Fruit fly (Drosophila melanogaster) whole organism, embryonic: ENCODE measurements around the gene CG16753.

Experiments
- Ada2b ChIP-seq: fragments of 200-800 bp; sonication (Bioruptor generic); IDR thresholded peaks from 2 replicates; pipeline ENCODE4 v1.3.6; 2022; ENCODE audit warnings: missing biosample characterization, missing genetic modification characterization
- Asciz ChIP-seq: fragments of 200-800 bp; sonication (Bioruptor generic); optimal IDR thresholded peaks from 2 replicates; lab custom pipeline; 2017; ENCODE audit warnings: missing biosample characterization, mild to moderate bottlenecking, missing genetic modification characterization, missing genetic modification reagents
- CG10267 ChIP-seq: fragments of 200-800 bp; sonication (Bioruptor generic); optimal IDR thresholded peaks from 2 replicates; lab custom pipeline; 2018; ENCODE audit warnings: missing biosample characterization, mild to moderate bottlenecking, missing genetic modification characterization, moderate library complexity
- CG10366 ChIP-seq: fragments of 200-800 bp; sonication (Bioruptor generic); IDR thresholded peaks from 2 replicates; pipeline ENCODE4 v1.3.6; 2022; ENCODE audit warnings: missing biosample characterization, missing genetic modification characterization
- CG10979 ChIP-seq: fragments of 200-800 bp; sonication (Bioruptor generic); optimal IDR thresholded peaks from 2 replicates; lab custom pipeline; 2018; ENCODE audit warnings: missing biosample characterization, mild to moderate bottlenecking, missing genetic modification characterization, moderate library complexity
- CG11723 ChIP-seq: fragments of 200-800 bp; sonication (Bioruptor generic); optimal IDR thresholded peaks from 2 replicates; lab custom pipeline; 2017; ENCODE audit warnings: missing biosample characterization, mild to moderate bottlenecking, missing genetic modification characterization
- CG14014 ChIP-seq: fragments of 200-800 bp; sonication (Bioruptor generic); IDR thresholded peaks from 2 replicates; pipeline ENCODE4 v1.3.6; 2022; ENCODE audit warnings: missing biosample characterization, missing genetic modification characterization
- CG14710 ChIP-seq: fragments of 200-800 bp; sonication (Bioruptor generic); optimal IDR thresholded peaks from 3 replicates; lab custom pipeline; 2019; ENCODE audit warnings: missing biosample characterization, mild to moderate bottlenecking, missing genetic modification characterization, moderate library complexity
- CG16779 ChIP-seq: fragments of 200-800 bp; sonication (Bioruptor generic); IDR thresholded peaks from 2 replicates; pipeline ENCODE4 v1.3.6; 2022; ENCODE audit warnings: missing biosample characterization, missing genetic modification characterization
- CG2875 ChIP-seq: fragments of 200-800 bp; sonication (Bioruptor generic); optimal IDR thresholded peaks from 2 replicates; lab custom pipeline; 2017; ENCODE audit warnings: missing biosample characterization, mild to moderate bottlenecking, missing genetic modification characterization, missing genetic modification reagents
- CG32532 ChIP-seq: fragments of 200-800 bp; sonication (Bioruptor generic); IDR thresholded peaks from 2 replicates; pipeline ENCODE4 v1.3.6; 2022; ENCODE audit warnings: missing biosample characterization, missing genetic modification characterization
- CG3281 ChIP-seq: fragments of 200-800 bp; sonication (Bioruptor generic); optimal IDR thresholded peaks from 3 replicates; lab custom pipeline; 2017; ENCODE audit warnings: missing biosample characterization, mild to moderate bottlenecking, missing genetic modification characterization
- CG33213 ChIP-seq: fragments of 200-800 bp; sonication (Bioruptor generic); optimal IDR thresholded peaks from 3 replicates; lab custom pipeline; 2016; ENCODE audit warnings: missing biosample characterization, missing genetic modification characterization
- CG34224 ChIP-seq: fragments of 200-800 bp; sonication (Bioruptor generic); IDR thresholded peaks from 3 replicates; pipeline ENCODE4 v1.3.6; 2022; ENCODE audit warnings: missing biosample characterization, missing genetic modification characterization; ENCODE audit not compliant: partially characterized antibody
- CG4707 ChIP-seq: fragments of 200-800 bp; sonication (Bioruptor generic); optimal IDR thresholded peaks from 2 replicates; lab custom pipeline; 2018; ENCODE audit warnings: missing biosample characterization, mild to moderate bottlenecking, missing genetic modification characterization, moderate library complexity
- CG4820 ChIP-seq: fragments of 200-800 bp; sonication (Bioruptor generic); optimal IDR thresholded peaks from 3 replicates; lab custom pipeline; 2016; ENCODE audit warnings: missing biosample characterization, missing genetic modification characterization
- CG6175 ChIP-seq: fragments of 200-800 bp; sonication (Bioruptor generic); IDR thresholded peaks from 3 replicates; pipeline ENCODE4 v1.3.6; 2022; ENCODE audit warnings: missing biosample characterization, missing genetic modification characterization
- CG6689 ChIP-seq: fragments of 200-800 bp; sonication (Bioruptor generic); IDR thresholded peaks from 2 replicates; pipeline ENCODE4 v1.3.6; 2022; ENCODE audit warnings: missing biosample characterization, missing genetic modification characterization
- CG8924 ChIP-seq: fragments of 200-800 bp; optimal IDR thresholded peaks from 3 replicates; lab custom pipeline; 2019; ENCODE audit warnings: missing biosample characterization, mild to moderate bottlenecking, missing genetic modification characterization, moderate library complexity
- CG9876 ChIP-seq: fragments of 200-800 bp; sonication (Bioruptor generic); optimal IDR thresholded peaks from 2 replicates; lab custom pipeline; 2016; ENCODE audit warnings: missing biosample characterization, missing genetic modification characterization
- E2f1 ChIP-seq: fragments of 200-800 bp; sonication (Bioruptor generic); IDR thresholded peaks from 2 replicates; pipeline ENCODE4 v1.3.6; 2022; ENCODE audit warnings: missing biosample characterization, missing genetic modification characterization
- Fer3 ChIP-seq: fragments of 200-800 bp; sonication (Bioruptor generic); optimal IDR thresholded peaks from 2 replicates; lab custom pipeline; 2018; ENCODE audit warnings: missing biosample characterization, mild to moderate bottlenecking, missing genetic modification characterization, moderate library complexity
- GATAe ChIP-seq: fragments of 200-800 bp; sonication (Bioruptor generic); conservative IDR thresholded peaks from 2 replicates; pipeline ENCODE4 v1.3.6; 2022; ENCODE audit warnings: missing biosample characterization, missing genetic modification characterization
- HmgD ChIP-seq: fragments of 200-800 bp; sonication (Bioruptor generic); optimal IDR thresholded peaks from 3 replicates; lab custom pipeline; 2016; ENCODE audit warnings: missing biosample characterization, missing genetic modification characterization
- MTF-1 ChIP-seq: fragments of 200-800 bp; sonication (Bioruptor generic); optimal IDR thresholded peaks from 2 replicates; lab custom pipeline; 2018; ENCODE audit warnings: missing biosample characterization, mild to moderate bottlenecking, missing genetic modification characterization, borderline replicate concordance
- Mad ChIP-seq: fragments of 200-800 bp; sonication (Bioruptor generic); optimal IDR thresholded peaks from 2 replicates; lab custom pipeline; 2016; ENCODE audit warnings: missing biosample characterization, missing genetic modification characterization
- Max ChIP-seq: fragments of 200-800 bp; sonication (Bioruptor generic); optimal IDR thresholded peaks from 2 replicates; lab custom pipeline; 2016; ENCODE audit warnings: missing biosample characterization, mild to moderate bottlenecking, missing genetic modification characterization
- NC2β ChIP-seq: fragments of 200-800 bp; sonication (Bioruptor generic); optimal IDR thresholded peaks from 2 replicates; lab custom pipeline; 2016; ENCODE audit warnings: missing biosample characterization, missing genetic modification characterization
- Pdp1 ChIP-seq, 2 experiments: fragments of 200-800 bp; sonication (Bioruptor generic); optimal IDR thresholded peaks; 3 replicates each; lab custom pipeline; 2016; ENCODE audit warnings: missing biosample characterization in 2 of 2, missing genetic modification characterization in 2 of 2, mild to moderate bottlenecking in 1 of 2, moderate library complexity in 1 of 2
- Scr ChIP-seq: fragments of 200-800 bp; sonication (Bioruptor generic); IDR thresholded peaks from 2 replicates; pipeline ENCODE4 v1.3.6; 2022; ENCODE audit warnings: missing biosample characterization, missing genetic modification characterization; ENCODE audit not compliant: partially characterized antibody
- Sin3A ChIP-seq: fragments of >200 bp; optimal IDR thresholded peaks from 2 replicates; lab custom pipeline; 2018
- Sox100B ChIP-seq: fragments of 200-800 bp; sonication (Bioruptor generic); optimal IDR thresholded peaks from 3 replicates; lab custom pipeline; 2018; ENCODE audit warnings: missing biosample characterization, mild to moderate bottlenecking, missing genetic modification characterization
- Sry-β ChIP-seq: fragments of 200-800 bp; sonication (Bioruptor generic); optimal IDR thresholded peaks from 2 replicates; lab custom pipeline; 2018; ENCODE audit warnings: missing biosample characterization, mild to moderate bottlenecking, missing genetic modification characterization, moderate library complexity
- Tbp ChIP-seq: fragments of >200 bp; optimal IDR thresholded peaks from 2 replicates; lab custom pipeline; 2018; ENCODE audit warnings: missing biosample characterization, missing genetic modification characterization
- Xbp1 ChIP-seq: fragments of 200-800 bp; sonication (Bioruptor generic); optimal IDR thresholded peaks from 3 replicates; lab custom pipeline; 2016; ENCODE audit warnings: missing biosample characterization, mild to moderate bottlenecking, missing genetic modification characterization
- aop ChIP-seq: fragments of 200-800 bp; sonication (Bioruptor generic); IDR thresholded peaks from 2 replicates; pipeline ENCODE4 v1.3.6; 2022; ENCODE audit warnings: missing biosample characterization, missing genetic modification characterization
- ato ChIP-seq: fragments of 200-800 bp; sonication (Bioruptor generic); IDR thresholded peaks from 2 replicates; pipeline ENCODE4 v1.3.6; 2022; ENCODE audit warnings: missing biosample characterization, missing genetic modification characterization; ENCODE audit not compliant: partially characterized antibody
- bigmax ChIP-seq: fragments of 200-800 bp; sonication (Bioruptor generic); optimal IDR thresholded peaks from 2 replicates; lab custom pipeline; 2018; ENCODE audit warnings: missing biosample characterization, mild to moderate bottlenecking, missing genetic modification characterization
- cwo ChIP-seq: fragments of 200-800 bp; sonication (Bioruptor generic); optimal IDR thresholded peaks from 3 replicates; lab custom pipeline; 2017; ENCODE audit warnings: missing biosample characterization, missing genetic modification characterization, mild to moderate bottlenecking, moderate library complexity, missing genetic modification reagents
- dm ChIP-seq: fragments of 200-800 bp; sonication (Bioruptor generic); optimal IDR thresholded peaks from 3 replicates; lab custom pipeline; 2016; ENCODE audit warnings: missing biosample characterization, missing genetic modification characterization
- fru ChIP-seq: fragments of >200 bp; optimal IDR thresholded peaks from 2 replicates; lab custom pipeline; 2017
- gsb-n ChIP-seq: fragments of 200-800 bp; sonication (Bioruptor generic); optimal IDR thresholded peaks from 3 replicates; lab custom pipeline; 2018; ENCODE audit warnings: missing biosample characterization, mild to moderate bottlenecking, missing genetic modification characterization
- ham ChIP-seq: fragments of 200-800 bp; sonication (Bioruptor generic); IDR thresholded peaks from 2 replicates; pipeline ENCODE4 v1.3.6; 2022; ENCODE audit warnings: missing biosample characterization, missing genetic modification characterization
- her ChIP-seq: fragments of 200-800 bp; sonication (Bioruptor generic); optimal IDR thresholded peaks from 2 replicates; lab custom pipeline; 2016; ENCODE audit warnings: missing biosample characterization, missing genetic modification characterization
- odd ChIP-seq: fragments of 200-800 bp; sonication (Bioruptor generic); optimal IDR thresholded peaks from 2 replicates; lab custom pipeline; 2017; ENCODE audit warnings: missing biosample characterization, mild to moderate bottlenecking, missing genetic modification characterization
- phol ChIP-seq: fragments of 200-800 bp; sonication (Bioruptor generic); optimal IDR thresholded peaks from 3 replicates; lab custom pipeline; 2018; ENCODE audit warnings: missing biosample characterization, mild to moderate bottlenecking, missing genetic modification characterization, moderate library complexity
- sr ChIP-seq: fragments of 200-800 bp; sonication (Bioruptor generic); IDR thresholded peaks from 3 replicates; pipeline ENCODE4 v1.3.6; 2022; ENCODE audit warnings: missing biosample characterization, missing genetic modification characterization
- stc ChIP-seq: fragments of 200-800 bp; sonication (Bioruptor generic); IDR thresholded peaks from 2 replicates; pipeline ENCODE4 v1.3.6; 2022; ENCODE audit warnings: missing biosample characterization, missing genetic modification characterization
- sug ChIP-seq: fragments of 200-800 bp; optimal IDR thresholded peaks from 2 replicates; lab custom pipeline; 2019; ENCODE audit warnings: missing biosample characterization, mild to moderate bottlenecking, missing genetic modification characterization, moderate library complexity
- tio ChIP-seq: fragments of 200-800 bp; sonication (Bioruptor generic); optimal IDR thresholded peaks from 2 replicates; lab custom pipeline; 2017; ENCODE audit warnings: missing biosample characterization, missing genetic modification characterization, inconsistent platforms

CG16753 gene

DNA sequence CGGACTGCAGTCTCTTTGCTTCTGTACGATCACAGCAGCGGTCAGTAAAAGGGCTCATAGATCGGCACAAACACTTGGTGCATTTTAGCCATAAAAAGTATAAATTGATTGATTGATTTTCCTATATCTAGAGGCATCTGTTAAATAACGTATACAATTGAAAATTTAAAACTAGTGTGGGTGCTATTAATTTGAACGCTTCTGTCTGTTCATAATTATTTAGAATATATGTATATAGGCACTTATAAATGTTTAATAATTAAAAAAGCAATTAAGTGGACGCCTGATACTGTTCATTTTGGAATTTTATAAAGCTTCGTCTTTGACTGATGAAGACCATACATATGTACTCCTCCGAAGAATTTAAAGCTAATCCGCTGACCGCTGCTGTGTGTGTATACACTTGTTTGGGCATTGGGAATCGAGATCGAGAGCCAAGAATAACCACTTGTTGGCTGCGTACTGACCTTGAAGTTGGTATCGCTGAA, 9.6 kb upstream of the CG16753 start (continued):
- TF ChIP-seq bigmax (GFP tag; lab: Kevin White, UChicago) (no peak), Fer3 (tag; lab: Kevin White, UChicago) (peak; percentile 2), CG3281 (GFP tag; lab: Kevin White, UChicago) (peak; percentile 57), CG2875 (GFP tag; lab: Kevin White, UChicago) (no peak), fru (no peak), Tbp (no peak), tio (no peak), CG6175 (no peak), CG9876 (GFP tag; lab: Kevin White, UChicago) (no peak), NC2β (GFP tag; lab: Kevin White, UChicago) (no peak), CG11723 (GFP tag; lab: Kevin White, UChicago) (no peak), ham (GFP tag; lab: Robert Waterston, UW) (no peak), GATAe (GFP tag; lab: Robert Waterston, UW) (no peak), Xbp1 (GFP tag; lab: Kevin White, UChicago) (peak; percentile 50), stc (GFP tag; lab: Robert Waterston, UW) (peak; percentile 29; the same call in 1 of the 2 replicates), cwo (peak; percentile 20), HmgD (no peak), CG34224 (GFP tag; lab: Robert Waterston, UW) (no peak), Pdp1 (GFP tag; optimal IDR thresholded peaks at IDR 0.05; lab: Kevin White, UChicago) (peak in 1 of 2 experiments; percentile 3), CG10366 (GFP tag; lab: Robert Waterston, UW) (0 out of 2 replicates have a peak, but pooled peaks have one; percentile 16), E2f1 (peak; percentile 41; the same call in 1 of the 2 replicates), Asciz (GFP tag; lab: Kevin White, UChicago) (peak; percentile 50), Mad (GFP tag; lab: Kevin White, UChicago) (no peak), Ada2b (GFP tag; lab: Robert Waterston, UW) (no peak), Max (GFP tag; lab: Kevin White, UChicago) (no peak), CG10979 (tag; lab: Kevin White, UChicago) (peak; percentile 42), odd (GFP tag; lab: Kevin White, UChicago) (peak; percentile 22), CG6689 (GFP tag; lab: Robert Waterston, UW) (peak; percentile 43; the same call in 1 of the 2 replicates), CG10267 (tag; lab: Kevin White, UChicago) (peak; percentile 32), CG8924 (tag; lab: Kevin White, UChicago) (peak; percentile 52), Sox100B (GFP tag; lab: Kevin White, UChicago) (peak; percentile 49), Sin3A (no peak), CG14710 (tag; lab: Kevin White, UChicago) (peak; percentile 25), dm (no peak), CG4707 (GFP tag; lab: Kevin White, UChicago) (no peak)
- TF ChIP-seq, all 482 proteins: peak for 132

DNA sequence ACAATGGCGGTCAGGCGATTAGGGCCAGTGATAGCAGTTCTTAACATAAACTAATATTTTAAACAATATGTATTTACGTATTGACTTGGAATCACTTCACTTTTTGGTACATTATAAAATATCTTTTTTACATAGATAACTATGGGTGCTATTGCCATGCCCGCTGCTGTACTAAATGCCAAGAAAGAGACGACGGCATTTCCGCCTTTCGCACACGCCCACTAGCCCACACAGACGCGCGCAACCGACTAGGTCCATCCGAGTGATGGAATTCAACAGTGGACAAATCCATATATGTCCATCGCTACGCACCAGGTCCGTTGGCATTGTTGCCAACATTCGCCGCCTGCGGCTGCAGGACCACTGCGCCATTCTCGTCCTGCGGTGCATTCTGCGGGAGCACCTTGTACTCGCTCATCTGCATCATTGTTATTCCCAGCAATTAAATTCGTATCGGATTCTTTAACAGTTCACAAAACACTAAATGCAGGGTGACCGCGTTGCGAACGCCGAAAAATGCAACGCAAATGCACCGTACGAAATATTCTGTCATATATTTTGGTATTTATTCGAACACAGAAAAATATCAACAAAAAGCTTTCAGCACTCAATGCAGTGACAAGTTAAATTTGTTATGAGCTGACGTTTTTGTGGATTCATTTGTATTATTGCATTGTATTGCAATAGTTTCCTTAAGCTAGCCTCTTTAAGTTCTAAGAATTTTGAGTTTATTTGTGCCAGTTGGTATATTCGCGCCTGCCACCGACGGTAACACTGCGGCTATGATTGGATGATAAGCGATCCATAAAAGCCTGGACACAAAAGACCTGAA, 8.3 kb upstream of the CG16753 start, which contains the start of the genes scramb2 and Sk2:
Gene scramb2 (minus strand): TSS at position 488 of the 832 bp plus-strand sequence.
Gene Sk2 (plus strand): TSS at position 763 of the 832 bp plus-strand sequence.
- peak; percentile 93 for TF ChIP-seq phol
- TF ChIP-seq CG14014, result peak; percentile 95
- peak; percentile 75 for TF ChIP-seq CG33213 (GFP tag; lab: Kevin White, UChicago)
- TF ChIP-seq sr, result peak; percentile 96
- peak; percentile 96 for TF ChIP-seq CG32532 (GFP tag; lab: Robert Waterston, UW)
- TF ChIP-seq CG16779 (GFP tag; lab: Robert Waterston, UW), result peak; percentile 84
- TF ChIP-seq CG11723 (GFP tag; lab: Kevin White, UChicago), result peak; percentile 95
- TF ChIP-seq Sry-β (GFP tag; lab: Kevin White, UChicago), result peak; percentile 46
- TF ChIP-seq aop, result peak; percentile 73
- TF ChIP-seq sug (tag; lab: Kevin White, UChicago), result peak; percentile 87
- TF ChIP-seq ato (GFP tag; lab: Robert Waterston, UW), result no peak
- peak; percentile 82 for TF ChIP-seq her
- TF ChIP-seq CG4820 (GFP tag; lab: Kevin White, UChicago), result peak; percentile 90
- peak; percentile 93 for TF ChIP-seq MTF-1 (GFP tag; lab: Kevin White, UChicago)
- peak; percentile 93 for TF ChIP-seq gsb-n (tag; lab: Kevin White, UChicago)
- TF ChIP-seq Scr (GFP tag; lab: Robert Waterston, UW), result no peak
